Fruit fly (Drosophila melanogaster): ENCODE data around the gene Kdm5.

The Kdm5 gene

dm6 chr2L:6019352-6020131 is 20.2 kb upstream of the Kdm5 start, which contains the start of gene H2.0:
H2.0 (minus strand) TSS chr2L:6019402.
- TF ChIP-seq CG17801 (GFP tag; optimal IDR thresholded peaks at IDR 0.05; ENCODE audit: partially characterized antibody) = no peak

dm6 chr2L:6013071-6013417 is 13.7 kb upstream of the Kdm5 start:
- no peak for TF ChIP-seq CG17801 (GFP tag; optimal IDR thresholded peaks at IDR 0.05; ENCODE audit: partially characterized antibody)

dm6 chr2L:6012303-6013070 is 13.2 kb upstream of the Kdm5 start, which contains the start of gene CG9098:
CG9098 (minus strand) TSS chr2L:6012338.
- TF ChIP-seq CG17801 (GFP tag; optimal IDR thresholded peaks at IDR 0.05; ENCODE audit: partially characterized antibody) = peak; percentile 68

- TF ChIP-seq CG17801 (GFP tag; optimal IDR thresholded peaks at IDR 0.05; ENCODE audit: partially characterized antibody) = no peak
Measured at dm6 chr2L:6006508-6007232, 7.4 kb upstream of the Kdm5 start, which contains the start of gene Gal. Gal (minus strand) TSS chr2L:6006827.

- no peak for TF ChIP-seq CG17801 (GFP tag; optimal IDR thresholded peaks at IDR 0.05; ENCODE audit: partially characterized antibody)
Measured at dm6 chr2L:6000065-6000464, 764 bp upstream of the Kdm5 start, which contains the start of gene Tsp26A. Tsp26A (plus strand) TSS chr2L:6000228.

- TF ChIP-seq CG17801 (GFP tag; optimal IDR thresholded peaks at IDR 0.05; ENCODE audit: partially characterized antibody) = no peak
Measured at dm6 chr2L:5998383-5998782, 918 bp downstream of the Kdm5 start.

DNA sequence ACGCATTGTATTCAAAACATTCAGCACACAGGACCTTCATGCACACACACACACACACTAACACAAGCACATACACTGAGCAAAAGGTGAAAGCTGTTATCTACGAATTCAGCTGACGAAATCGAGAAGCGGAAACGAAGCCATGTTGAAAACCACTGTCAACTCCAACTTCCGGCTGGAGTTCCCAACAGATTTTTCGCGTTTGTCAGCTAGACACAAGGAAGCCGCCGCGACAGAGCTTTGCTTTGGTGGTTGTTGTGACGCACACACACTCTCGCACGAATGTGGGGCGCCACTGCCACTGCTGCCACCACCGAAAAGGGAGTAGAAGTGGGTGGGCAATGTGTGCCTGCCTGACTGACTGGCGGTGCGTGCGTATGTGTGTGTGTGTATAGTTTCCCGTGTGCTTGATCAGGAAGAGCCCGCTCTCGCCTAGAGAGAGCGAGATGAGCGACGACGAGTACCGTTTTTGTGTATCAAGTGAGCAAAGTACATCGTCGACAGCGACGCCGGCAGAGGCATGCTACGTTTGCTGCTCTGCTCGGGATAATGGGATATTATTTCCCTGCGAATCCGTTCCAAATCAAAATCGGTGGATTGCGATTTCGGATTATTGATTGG is 1.6 kb downstream of the Kdm5 start:
- no peak for TF ChIP-seq CG17801 (GFP tag; optimal IDR thresholded peaks at IDR 0.05; ENCODE audit: partially characterized antibody)

- no peak for TF ChIP-seq CG17801 (GFP tag; optimal IDR thresholded peaks at IDR 0.05; ENCODE audit: partially characterized antibody)
Measured at dm6 chr2L:5990447-5990846, 8.9 kb downstream of the Kdm5 start.

dm6 chr2L:5988115-5989092 is 10.9 kb downstream of the Kdm5 start:
- TF ChIP-seq CG17801 (GFP tag; optimal IDR thresholded peaks at IDR 0.05; ENCODE audit: partially characterized antibody) = no peak

- TF ChIP-seq CG17801 (GFP tag; optimal IDR thresholded peaks at IDR 0.05; ENCODE audit: partially characterized antibody) = no peak
Measured at dm6 chr2L:5986940-5987339, 12.4 kb downstream of the Kdm5 start.

DNA sequence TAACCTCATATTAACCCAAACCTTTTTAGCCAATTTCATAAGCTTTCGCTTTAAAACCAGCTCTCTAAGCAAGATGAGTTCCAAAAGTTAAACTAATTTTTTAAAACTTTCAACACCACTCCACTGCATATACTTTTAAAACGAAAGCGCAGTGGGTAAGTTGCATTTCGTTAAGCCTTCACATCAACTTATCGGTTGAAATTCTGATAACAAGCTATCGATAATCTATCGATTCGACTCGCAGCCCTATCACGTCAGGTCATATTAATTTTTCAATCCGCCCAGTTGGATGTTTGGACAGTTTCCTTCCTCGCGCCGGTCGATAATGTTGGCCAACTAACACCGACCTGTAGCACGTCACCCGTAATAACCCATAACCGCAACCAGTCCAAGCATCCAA is 13.2 kb downstream of the Kdm5 start, which contains the start of gene ifc:
TSS of gene ifc (plus strand) at position 255 of the 400 bp plus-strand sequence.
- peak; percentile 63 for TF ChIP-seq CG17801 (GFP tag; optimal IDR thresholded peaks at IDR 0.05; ENCODE audit: partially characterized antibody)

dm6 chr2L:5983236-5983635 is 16.1 kb downstream of the Kdm5 start:
- TF ChIP-seq CG17801 (GFP tag; optimal IDR thresholded peaks at IDR 0.05; ENCODE audit: partially characterized antibody) = no peak

DNA sequence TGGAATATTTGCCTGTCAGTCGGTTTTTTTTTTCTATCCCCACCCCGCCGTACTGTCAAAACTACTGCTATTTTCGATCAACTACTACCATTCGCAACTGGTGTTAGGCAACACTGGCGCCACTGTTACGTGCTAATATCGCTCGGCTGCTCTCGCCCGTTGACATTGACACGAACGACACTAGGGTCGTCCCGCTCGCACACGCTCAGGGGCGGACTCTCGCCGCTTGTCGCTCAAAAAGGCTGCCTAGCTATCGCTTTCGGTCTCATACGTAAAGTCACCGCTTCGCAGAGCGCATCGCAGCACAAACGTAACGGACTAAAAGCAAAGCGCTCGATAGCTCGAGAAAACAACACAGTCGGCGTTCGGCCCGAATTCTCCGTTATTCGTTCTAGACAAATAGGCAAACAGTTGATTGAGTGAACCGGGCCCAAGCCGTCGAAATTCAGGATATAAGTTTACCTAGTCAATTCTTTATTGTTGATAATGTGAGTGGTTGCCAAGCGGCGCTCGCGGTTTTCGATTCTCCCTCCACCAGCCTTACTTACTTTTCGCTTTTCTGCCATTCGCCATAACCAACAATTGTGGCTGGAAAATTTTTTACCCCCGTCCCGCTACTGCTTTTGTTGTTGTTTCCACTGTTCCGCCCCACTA is 16.8 kb downstream of the Kdm5 start:
- TF ChIP-seq CG17801 (GFP tag; optimal IDR thresholded peaks at IDR 0.05; ENCODE audit: partially characterized antibody) = peak; percentile 64
